Worm (Caenorhabditis elegans) whole organism, L2 larva: ENCODE measurements around the gene Y6D1A.2.

ENCODE experiments used
- C34F6.9 ChIP-seq: fragments of 150-350 bp; optimal IDR thresholded peaks from 2 replicates; lab custom pipeline; 2014; ENCODE audit warnings: missing biosample characterization, missing genetic modification characterization
- F13H6.1 ChIP-seq: sonication (generic microtip); optimal IDR thresholded peaks from 2 replicates; lab custom pipeline; 2016; ENCODE audit warnings: missing genetic modification characterization, missing compliant biosample characterization
- R02D3.7 ChIP-seq: fragments of 150-350 bp; optimal IDR thresholded peaks from 2 replicates; lab custom pipeline; 2014; ENCODE audit warnings: missing biosample characterization, missing genetic modification characterization
- Y55F3AM.14 ChIP-seq: fragments of 200-800 bp; sonication (Bioruptor generic); optimal IDR thresholded peaks from 2 replicates; lab custom pipeline; 2018; ENCODE audit warnings: mild to moderate bottlenecking, missing genetic modification characterization, missing compliant biosample characterization
- alr-1 ChIP-seq: fragments of 150-350 bp; optimal IDR thresholded peaks from 2 replicates; lab custom pipeline; 2014; ENCODE audit warnings: missing biosample characterization, missing genetic modification characterization
- aly-2 ChIP-seq: fragments of 150-350 bp; optimal IDR thresholded peaks from 2 replicates; lab custom pipeline; 2014; ENCODE audit warnings: missing biosample characterization, missing genetic modification characterization
- crh-2 ChIP-seq: sonication (generic microtip); optimal IDR thresholded peaks from 2 replicates; lab custom pipeline; 2017; ENCODE audit warnings: missing biosample characterization, missing genetic modification characterization
- dmd-4 ChIP-seq: sonication (generic microtip); optimal IDR thresholded peaks from 2 replicates; lab custom pipeline; 2017; ENCODE audit warnings: missing biosample characterization, missing genetic modification characterization
- egl-27 ChIP-seq: sonication (generic microtip); optimal IDR thresholded peaks from 3 replicates; lab custom pipeline; 2017; ENCODE audit warnings: missing biosample characterization, missing genetic modification reagents, missing genetic modification characterization
- elt-1 ChIP-seq: fragments of 150-350 bp; optimal IDR thresholded peaks from 2 replicates; lab custom pipeline; 2014; ENCODE audit warnings: missing biosample characterization, missing genetic modification characterization
- fos-1 ChIP-seq: fragments of 150-350 bp; optimal IDR thresholded peaks from 2 replicates; lab custom pipeline; 2014; ENCODE audit warnings: missing biosample characterization, missing genetic modification characterization
- gmeb-1 ChIP-seq: fragments of 150-350 bp; optimal IDR thresholded peaks from 2 replicates; lab custom pipeline; 2014; ENCODE audit warnings: missing biosample characterization, missing genetic modification characterization
- lin-11 ChIP-seq: fragments of 150-350 bp; sonication (generic microtip); optimal IDR thresholded peaks from 2 replicates; lab custom pipeline; 2014; ENCODE audit warnings: missing biosample characterization, missing genetic modification characterization, inconsistent platforms, mixed read lengths
- lin-13 ChIP-seq: fragments of 150-350 bp; optimal IDR thresholded peaks from 2 replicates; lab custom pipeline; 2014; ENCODE audit warnings: missing biosample characterization, missing genetic modification reagents, missing genetic modification characterization
- lin-39 ChIP-seq: fragments of 150-350 bp; optimal IDR thresholded peaks from 2 replicates; lab custom pipeline; 2014; ENCODE audit warnings: missing biosample characterization, missing genetic modification reagents, missing genetic modification characterization
- lsy-2 ChIP-seq, 2 experiments: fragments of 150-350 bp in 1 of 2; sonication (generic microtip) in 1 of 2; optimal IDR thresholded peaks; 2 replicates each; lab custom pipeline; 2014 to 2017; ENCODE audit warnings: missing biosample characterization in 2 of 2, missing genetic modification characterization in 2 of 2
- mbf-1 ChIP-seq: sonication (generic microtip); optimal IDR thresholded peaks from 2 replicates; lab custom pipeline; 2017; ENCODE audit warnings: missing biosample characterization, missing genetic modification characterization
- mdl-1 ChIP-seq, 2 experiments: fragments of 150-350 bp in 1 of 2; sonication (generic microtip) in 1 of 2; optimal IDR thresholded peaks; 2 replicates each; lab custom pipeline; 2017; ENCODE audit warnings: missing biosample characterization in 2 of 2, missing genetic modification characterization in 2 of 2
- nhr-10 ChIP-seq: sonication (generic microtip); optimal IDR thresholded peaks from 2 replicates; lab custom pipeline; 2017; ENCODE audit warnings: missing biosample characterization, missing genetic modification characterization
- nhr-11 ChIP-seq: fragments of 150-350 bp; optimal IDR thresholded peaks from 2 replicates; lab custom pipeline; 2014; ENCODE audit warnings: missing biosample characterization, missing genetic modification characterization
- nhr-12 ChIP-seq: fragments of 150-350 bp; optimal IDR thresholded peaks from 2 replicates; lab custom pipeline; 2014; ENCODE audit warnings: missing biosample characterization, missing genetic modification characterization
- nhr-129 ChIP-seq: fragments of 150-350 bp; optimal IDR thresholded peaks from 2 replicates; lab custom pipeline; 2014; ENCODE audit warnings: missing biosample characterization, missing genetic modification characterization
- nhr-21 ChIP-seq: fragments of 150-350 bp; optimal IDR thresholded peaks from 2 replicates; lab custom pipeline; 2014; ENCODE audit warnings: missing biosample characterization, missing genetic modification characterization
- nhr-23 ChIP-seq: fragments of 150-350 bp; optimal IDR thresholded peaks from 2 replicates; lab custom pipeline; 2014; ENCODE audit warnings: missing biosample characterization, missing genetic modification reagents, missing genetic modification characterization
- nhr-237 ChIP-seq: fragments of 150-350 bp; optimal IDR thresholded peaks from 2 replicates; lab custom pipeline; 2014; ENCODE audit warnings: missing biosample characterization, missing genetic modification characterization
- nhr-25 ChIP-seq: fragments of 150-350 bp; sonication (generic microtip); optimal IDR thresholded peaks from 3 replicates; lab custom pipeline; 2014; ENCODE audit warnings: missing biosample characterization, missing genetic modification characterization
- nhr-6 ChIP-seq: fragments of 150-350 bp; optimal IDR thresholded peaks from 2 replicates; lab custom pipeline; 2014; ENCODE audit warnings: missing biosample characterization, missing genetic modification characterization
- nhr-77 ChIP-seq: fragments of 150-350 bp; optimal IDR thresholded peaks from 2 replicates; lab custom pipeline; 2014; ENCODE audit warnings: missing biosample characterization, missing genetic modification characterization
- sem-4 ChIP-seq: fragments of 150-350 bp; optimal IDR thresholded peaks from 2 replicates; lab custom pipeline; 2014; ENCODE audit warnings: missing biosample characterization, missing genetic modification reagents, missing genetic modification characterization
- sma-3 ChIP-seq: sonication (generic microtip); optimal IDR thresholded peaks from 2 replicates; lab custom pipeline; 2016; ENCODE audit warnings: missing genetic modification reagents, missing genetic modification characterization, missing compliant biosample characterization
- sma-9 ChIP-seq, 2 experiments: fragments of 150-350 bp in 1 of 2; sonication (generic microtip) in 1 of 2; optimal IDR thresholded peaks; 2 replicates each; lab custom pipeline; 2014 to 2016; ENCODE audit warnings: missing genetic modification characterization in 2 of 2, mild to moderate bottlenecking in 1 of 2, missing biosample characterization in 1 of 2, missing compliant biosample characterization in 1 of 2, missing genetic modification reagents in 1 of 2, moderate library complexity in 1 of 2
- unc-39 ChIP-seq: fragments of 150-350 bp; optimal IDR thresholded peaks from 2 replicates; lab custom pipeline; 2014; ENCODE audit warnings: missing biosample characterization, missing genetic modification characterization
- unc-62 ChIP-seq: fragments of 150-350 bp; optimal IDR thresholded peaks from 2 replicates; lab custom pipeline; 2014; ENCODE audit warnings: missing biosample characterization, missing genetic modification reagents, missing genetic modification characterization
- zag-1 ChIP-seq: fragments of 150-350 bp; optimal IDR thresholded peaks from 2 replicates; lab custom pipeline; 2014; ENCODE audit warnings: missing biosample characterization, missing genetic modification characterization
- ztf-1 ChIP-seq: fragments of 200-800 bp; sonication (Bioruptor generic); conservative IDR thresholded peaks from 2 replicates; pipeline ENCODE4 v1.3.6; 2022; ENCODE audit warnings: missing genetic modification characterization, missing compliant biosample characterization

Y6D1A.2 gene

DNA sequence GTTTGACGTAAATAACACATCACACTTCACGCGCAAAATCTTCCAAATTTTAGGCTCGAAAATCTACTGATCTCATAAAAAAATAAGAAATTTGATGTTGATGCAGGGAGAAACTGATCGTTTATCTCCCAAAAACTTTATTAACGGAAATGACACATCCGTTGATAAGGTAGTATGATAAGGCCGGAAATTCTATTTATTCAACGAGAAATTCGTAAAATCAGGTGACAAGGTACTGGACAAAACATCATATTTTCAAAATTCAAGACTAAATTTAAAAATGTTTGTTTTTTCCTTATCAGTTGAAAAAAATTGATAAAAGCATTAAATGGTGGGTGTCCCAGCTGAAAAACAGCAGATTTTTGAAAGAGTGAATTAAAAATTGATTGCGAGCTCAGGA, 40.1 kb upstream of the Y6D1A.2 start:
- peak; percentile 11 for TF ChIP-seq gmeb-1 (tag; lab: Kevin White, UChicago)
- TF ChIP-seq lin-13 (GFP tag; lab: Kevin White, UChicago), result no peak
- TF ChIP-seq egl-27, result no peak
- TF ChIP-seq fos-1 (tag; lab: Kevin White, UChicago), result peak; percentile 26
- TF ChIP-seq, all 48 proteins: peak for 2

DNA sequence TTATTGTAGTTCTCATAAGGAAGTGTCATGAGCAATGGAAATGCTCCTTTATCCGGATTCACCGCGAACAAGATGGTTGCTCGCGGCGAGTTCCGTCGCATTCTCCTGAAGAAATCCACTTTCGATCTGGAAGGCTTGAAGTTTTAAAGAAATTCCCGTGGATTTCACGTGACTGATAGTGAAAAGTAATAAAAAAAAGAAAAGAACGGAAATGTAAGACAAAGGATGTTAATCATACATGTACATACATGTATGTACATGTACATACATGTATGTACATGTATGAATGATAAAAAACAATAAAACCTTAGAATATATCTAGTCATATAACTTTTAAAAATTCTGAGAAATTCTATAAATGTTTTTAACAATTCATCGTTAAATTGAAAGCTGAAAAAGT, 36.6 kb upstream of the Y6D1A.2 start, which contains the start of gene clh-1:
clh-1 (minus strand) TSS at position 101 of the 400 bp plus-strand sequence.
- TF ChIP-seq egl-27, result no peak
- no peak for TF ChIP-seq nhr-21 (tag; lab: Kevin White, UChicago)
- no peak for TF ChIP-seq nhr-10
- TF ChIP-seq elt-1 (tag; lab: Kevin White, UChicago), result no peak
- no peak for TF ChIP-seq unc-39 (tag; lab: Kevin White, UChicago)
- no peak for TF ChIP-seq lin-39 (tag; lab: Kevin White, UChicago)
- no peak for TF ChIP-seq nhr-237 (tag; lab: Kevin White, UChicago)
- TF ChIP-seq nhr-6 (tag; lab: Kevin White, UChicago), result no peak
- TF ChIP-seq lsy-2 (tag; optimal IDR thresholded peaks at IDR 0.05; lab: Kevin White, UChicago), result no peak

DNA sequence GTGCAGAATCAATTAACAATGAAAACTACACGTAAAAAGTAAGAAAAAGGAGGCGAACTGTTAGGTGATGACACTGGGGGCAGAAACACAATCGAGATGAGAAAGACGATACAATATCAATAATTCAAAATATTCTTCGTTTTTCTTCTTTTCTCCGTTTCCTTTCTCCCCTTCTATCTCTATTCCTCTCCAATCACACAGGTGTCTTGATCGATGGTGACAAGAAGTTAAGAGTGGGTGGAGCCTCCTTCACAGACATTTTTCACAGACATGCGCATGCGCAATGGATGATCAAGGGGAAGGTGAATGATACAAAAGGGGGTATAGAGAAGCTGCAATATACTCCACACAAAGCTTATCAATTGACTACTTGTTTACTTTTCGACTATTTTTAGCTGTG, 35.0 kb upstream of the Y6D1A.2 start:
- TF ChIP-seq Y55F3AM.14 (GFP tag; lab: Kevin White, UChicago) (no peak), C34F6.9 (tag; lab: Kevin White, UChicago) (no peak), unc-39 (tag; lab: Kevin White, UChicago) (no peak), sma-3 (no peak), nhr-12 (no peak), unc-62 (GFP tag; lab: Kevin White, UChicago) (no peak), mdl-1 (tag; optimal IDR thresholded peaks at IDR 0.05; lab: Kevin White, UChicago) (no peak), alr-1 (no peak), lin-11 (tag; lab: Kevin White, UChicago) (no peak), nhr-77 (tag; lab: Kevin White, UChicago) (no peak), nhr-10 (no peak), R02D3.7 (no peak)

DNA sequence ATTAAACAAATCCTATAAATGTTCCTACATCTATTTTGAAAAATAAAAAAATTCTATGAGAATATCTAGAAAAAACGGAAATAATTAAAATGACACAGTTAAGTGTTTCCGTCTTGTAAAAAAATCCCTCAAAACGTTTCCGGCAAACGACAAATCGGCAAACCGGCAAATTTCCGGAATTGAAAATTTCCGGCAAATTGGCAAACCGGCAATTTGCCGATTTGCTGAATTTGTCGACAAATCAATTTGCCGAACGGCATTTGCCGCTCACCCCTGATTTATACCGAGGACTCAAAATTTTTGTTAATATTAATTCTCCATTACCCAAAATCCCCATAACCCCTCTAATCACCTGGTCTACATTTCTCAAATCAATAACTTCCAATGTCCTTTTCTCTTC, 33.4 kb upstream of the Y6D1A.2 start:
- no peak for TF ChIP-seq nhr-129 (tag; lab: Kevin White, UChicago)
- no peak for TF ChIP-seq fos-1 (tag; lab: Kevin White, UChicago)

DNA sequence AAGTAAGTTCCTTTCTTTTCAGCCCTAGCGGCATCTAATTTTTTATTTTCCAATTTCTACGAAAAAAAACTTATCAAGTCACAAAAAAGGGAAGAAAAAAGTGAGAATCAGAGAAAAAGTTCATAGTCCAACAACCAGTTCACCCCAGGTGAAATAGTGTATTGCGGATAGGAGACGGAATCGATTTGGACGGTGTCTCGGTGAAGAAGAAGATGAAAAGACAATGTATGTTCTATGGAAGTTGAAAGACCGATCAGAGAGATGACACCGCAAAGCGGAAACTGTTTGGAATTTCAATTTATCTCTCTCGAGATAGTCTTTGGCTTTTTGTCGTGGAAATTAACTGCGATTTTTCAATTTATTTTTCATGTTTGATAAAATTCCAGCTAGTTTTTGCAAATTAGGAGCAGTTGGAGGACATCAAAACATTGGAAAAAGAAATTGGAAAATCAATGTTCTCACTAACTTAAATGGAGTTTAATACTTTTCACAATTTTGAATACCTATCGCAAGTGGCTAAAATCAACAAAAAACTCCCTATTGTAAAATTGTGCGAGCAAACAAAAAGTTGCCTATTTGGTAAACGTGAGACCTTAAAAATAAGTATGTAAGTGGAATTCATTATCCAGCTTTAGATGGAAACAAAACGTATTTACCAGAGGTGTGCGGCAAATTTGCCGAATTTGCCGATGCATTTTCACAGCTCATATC, 32.6 kb upstream of the Y6D1A.2 start:
- TF ChIP-seq lsy-2 (tag; optimal IDR thresholded peaks at IDR 0.05; lab: Kevin White, UChicago), result no peak
- TF ChIP-seq F13H6.1 (tag; lab: Kevin White, UChicago), result no peak
- no peak for TF ChIP-seq fos-1 (tag; lab: Kevin White, UChicago)
- TF ChIP-seq sma-9 (GFP tag; optimal IDR thresholded peaks at IDR 0.05; lab: Kevin White, UChicago), result peak; percentile 86
- TF ChIP-seq sma-9 (tag; optimal IDR thresholded peaks at IDR 0.05; lab: Kevin White, UChicago), result no peak
- TF ChIP-seq gmeb-1 (tag; lab: Kevin White, UChicago), result no peak
- no peak for TF ChIP-seq zag-1 (tag; lab: Kevin White, UChicago)
- TF ChIP-seq dmd-4 (tag; lab: Kevin White, UChicago), result no peak
- peak in 1 of 2 experiments; percentile 27 for TF ChIP-seq mdl-1 (tag; optimal IDR thresholded peaks at IDR 0.05; lab: Kevin White, UChicago)
- TF ChIP-seq nhr-10, result no peak
- peak; percentile 24 for TF ChIP-seq egl-27
- no peak for TF ChIP-seq ztf-1 (GFP tag; lab: Robert Waterston, UW)
- no peak for TF ChIP-seq nhr-77 (tag; lab: Kevin White, UChicago)
- TF ChIP-seq nhr-12, result no peak
- TF ChIP-seq sma-3, result peak; percentile 27
- no peak for TF ChIP-seq nhr-129 (tag; lab: Kevin White, UChicago)
- TF ChIP-seq crh-2 (tag; lab: Kevin White, UChicago), result no peak
- no peak for TF ChIP-seq C34F6.9 (tag; lab: Kevin White, UChicago)
- TF ChIP-seq aly-2, result no peak
- TF ChIP-seq nhr-25 (tag; lab: Kevin White, UChicago), result peak; percentile 67
- no peak for TF ChIP-seq nhr-11 (tag; lab: Kevin White, UChicago)
- TF ChIP-seq nhr-6 (tag; lab: Kevin White, UChicago), result no peak
- peak; percentile 66 for TF ChIP-seq nhr-21 (tag; lab: Kevin White, UChicago)
- no peak for TF ChIP-seq mbf-1 (tag; lab: Kevin White, UChicago)
- no peak for TF ChIP-seq sem-4 (tag; lab: Kevin White, UChicago)
- TF ChIP-seq nhr-23, result no peak
